Worm (Caenorhabditis elegans) whole organism, L2 larva: ENCODE data around the gene ddl-1.
A peak's percentile ranks its signal among the peaks of the same experiment; 100 is the strongest.

Experiments
- C34F6.9 ChIP-seq: fragments of 150-350 bp; optimal IDR thresholded peaks from 2 replicates; lab custom pipeline; 2014; ENCODE audit warnings: missing biosample characterization, missing genetic modification characterization
- R02D3.7 ChIP-seq: fragments of 150-350 bp; optimal IDR thresholded peaks from 2 replicates; lab custom pipeline; 2014; ENCODE audit warnings: missing biosample characterization, missing genetic modification characterization
- ZK546.5 ChIP-seq: sonication (generic microtip); optimal IDR thresholded peaks from 2 replicates; lab custom pipeline; 2017; ENCODE audit warnings: missing biosample characterization, missing genetic modification characterization
- alr-1 ChIP-seq: fragments of 150-350 bp; optimal IDR thresholded peaks from 2 replicates; lab custom pipeline; 2014; ENCODE audit warnings: missing biosample characterization, missing genetic modification characterization
- ama-1 ChIP-seq: fragments of 150-350 bp; optimal IDR thresholded peaks from 2 replicates; lab custom pipeline; 2018; ENCODE audit warnings: inconsistent platforms
- ceh-16 ChIP-seq: fragments of 150-350 bp; optimal IDR thresholded peaks from 2 replicates; lab custom pipeline; 2014; ENCODE audit warnings: missing biosample characterization, missing genetic modification characterization
- ceh-82 ChIP-seq: fragments of 150-350 bp; optimal IDR thresholded peaks from 2 replicates; lab custom pipeline; 2014; ENCODE audit warnings: missing biosample characterization, missing genetic modification characterization
- dmd-4 ChIP-seq: sonication (generic microtip); optimal IDR thresholded peaks from 2 replicates; lab custom pipeline; 2017; ENCODE audit warnings: missing biosample characterization, missing genetic modification characterization
- egl-27 ChIP-seq: sonication (generic microtip); optimal IDR thresholded peaks from 3 replicates; lab custom pipeline; 2017; ENCODE audit warnings: missing biosample characterization, missing genetic modification reagents, missing genetic modification characterization
- elt-1 ChIP-seq: fragments of 150-350 bp; optimal IDR thresholded peaks from 2 replicates; lab custom pipeline; 2014; ENCODE audit warnings: missing biosample characterization, missing genetic modification characterization
- gmeb-1 ChIP-seq: fragments of 150-350 bp; optimal IDR thresholded peaks from 2 replicates; lab custom pipeline; 2014; ENCODE audit warnings: missing biosample characterization, missing genetic modification characterization
- lin-11 ChIP-seq: fragments of 150-350 bp; sonication (generic microtip); optimal IDR thresholded peaks from 2 replicates; lab custom pipeline; 2014; ENCODE audit warnings: missing biosample characterization, missing genetic modification characterization, inconsistent platforms, mixed read lengths
- lin-39 ChIP-seq: fragments of 150-350 bp; optimal IDR thresholded peaks from 2 replicates; lab custom pipeline; 2014; ENCODE audit warnings: missing biosample characterization, missing genetic modification reagents, missing genetic modification characterization
- lsy-2 ChIP-seq, 2 experiments: fragments of 150-350 bp in 1 of 2; sonication (generic microtip) in 1 of 2; optimal IDR thresholded peaks; 2 replicates each; lab custom pipeline; 2014 to 2017; ENCODE audit warnings: missing biosample characterization in 2 of 2, missing genetic modification characterization in 2 of 2
- mdl-1 ChIP-seq, 2 experiments: fragments of 150-350 bp in 1 of 2; sonication (generic microtip) in 1 of 2; optimal IDR thresholded peaks; 2 replicates each; lab custom pipeline; 2017; ENCODE audit warnings: missing biosample characterization in 2 of 2, missing genetic modification characterization in 2 of 2
- nhr-10 ChIP-seq: sonication (generic microtip); optimal IDR thresholded peaks from 2 replicates; lab custom pipeline; 2017; ENCODE audit warnings: missing biosample characterization, missing genetic modification characterization
- nhr-11 ChIP-seq: fragments of 150-350 bp; optimal IDR thresholded peaks from 2 replicates; lab custom pipeline; 2014; ENCODE audit warnings: missing biosample characterization, missing genetic modification characterization
- nhr-12 ChIP-seq: fragments of 150-350 bp; optimal IDR thresholded peaks from 2 replicates; lab custom pipeline; 2014; ENCODE audit warnings: missing biosample characterization, missing genetic modification characterization
- nhr-129 ChIP-seq: fragments of 150-350 bp; optimal IDR thresholded peaks from 2 replicates; lab custom pipeline; 2014; ENCODE audit warnings: missing biosample characterization, missing genetic modification characterization
- nhr-21 ChIP-seq: fragments of 150-350 bp; optimal IDR thresholded peaks from 2 replicates; lab custom pipeline; 2014; ENCODE audit warnings: missing biosample characterization, missing genetic modification characterization
- nhr-237 ChIP-seq: fragments of 150-350 bp; optimal IDR thresholded peaks from 2 replicates; lab custom pipeline; 2014; ENCODE audit warnings: missing biosample characterization, missing genetic modification characterization
- nhr-25 ChIP-seq: fragments of 150-350 bp; sonication (generic microtip); optimal IDR thresholded peaks from 3 replicates; lab custom pipeline; 2014; ENCODE audit warnings: missing biosample characterization, missing genetic modification characterization
- nhr-6 ChIP-seq: fragments of 150-350 bp; optimal IDR thresholded peaks from 2 replicates; lab custom pipeline; 2014; ENCODE audit warnings: missing biosample characterization, missing genetic modification characterization
- nhr-77 ChIP-seq: fragments of 150-350 bp; optimal IDR thresholded peaks from 2 replicates; lab custom pipeline; 2014; ENCODE audit warnings: missing biosample characterization, missing genetic modification characterization
- peb-1 ChIP-seq: fragments of 150-350 bp; optimal IDR thresholded peaks from 2 replicates; lab custom pipeline; 2014; ENCODE audit warnings: missing biosample characterization, missing genetic modification characterization
- sem-4 ChIP-seq: fragments of 150-350 bp; optimal IDR thresholded peaks from 2 replicates; lab custom pipeline; 2014; ENCODE audit warnings: missing biosample characterization, missing genetic modification reagents, missing genetic modification characterization
- skn-1 ChIP-seq: sonication (generic microtip); optimal IDR thresholded peaks from 2 replicates; lab custom pipeline; 2017; ENCODE audit warnings: missing biosample characterization, missing genetic modification characterization
- sma-3 ChIP-seq: sonication (generic microtip); optimal IDR thresholded peaks from 2 replicates; lab custom pipeline; 2016; ENCODE audit warnings: missing genetic modification reagents, missing genetic modification characterization, missing compliant biosample characterization
- sma-9 ChIP-seq, 2 experiments: fragments of 150-350 bp in 1 of 2; sonication (generic microtip) in 1 of 2; optimal IDR thresholded peaks; 2 replicates each; lab custom pipeline; 2014 to 2016; ENCODE audit warnings: missing genetic modification characterization in 2 of 2, mild to moderate bottlenecking in 1 of 2, missing biosample characterization in 1 of 2, missing compliant biosample characterization in 1 of 2, missing genetic modification reagents in 1 of 2, moderate library complexity in 1 of 2
- snpc-4 ChIP-seq: fragments of 150-350 bp; optimal IDR thresholded peaks from 2 replicates; lab custom pipeline; 2014; ENCODE audit warnings: missing biosample characterization, missing genetic modification characterization
- unc-39 ChIP-seq: fragments of 150-350 bp; optimal IDR thresholded peaks from 2 replicates; lab custom pipeline; 2014; ENCODE audit warnings: missing biosample characterization, missing genetic modification characterization
- unc-55 ChIP-seq: fragments of 150-350 bp; sonication (generic microtip); optimal IDR thresholded peaks from 3 replicates; lab custom pipeline; 2014; ENCODE audit warnings: missing biosample characterization, missing genetic modification reagents, missing genetic modification characterization
- unc-62 ChIP-seq: fragments of 150-350 bp; optimal IDR thresholded peaks from 2 replicates; lab custom pipeline; 2014; ENCODE audit warnings: missing biosample characterization, missing genetic modification reagents, missing genetic modification characterization
- zag-1 ChIP-seq: fragments of 150-350 bp; optimal IDR thresholded peaks from 2 replicates; lab custom pipeline; 2014; ENCODE audit warnings: missing biosample characterization, missing genetic modification characterization
- ztf-1 ChIP-seq: fragments of 200-800 bp; sonication (Bioruptor generic); conservative IDR thresholded peaks from 2 replicates; pipeline ENCODE4 v1.3.6; 2022; ENCODE audit warnings: missing genetic modification characterization, missing compliant biosample characterization
- ztf-11 ChIP-seq: sonication (generic microtip); optimal IDR thresholded peaks from 2 replicates; lab custom pipeline; 2017; ENCODE audit warnings: missing biosample characterization, missing genetic modification characterization

Gene ddl-1

ce11 chrII:5648272-5648671, at the start of gene ddl-1:
Gene ddl-1 (minus strand): TSS chrII:5648372.
- no peak for TF ChIP-seq nhr-77 (tag; lab: Kevin White, UChicago)
- TF ChIP-seq R02D3.7 (tag; lab: Kevin White, UChicago): no peak
- TF ChIP-seq nhr-129 (tag; lab: Kevin White, UChicago): no peak
- TF ChIP-seq nhr-12 (tag; lab: Kevin White, UChicago): no peak

- TF ChIP-seq ceh-82 (no peak), lsy-2 (tag; optimal IDR thresholded peaks at IDR 0.05; lab: Kevin White, UChicago) (no peak), gmeb-1 (tag; lab: Kevin White, UChicago) (no peak), unc-39 (tag; lab: Kevin White, UChicago) (no peak), elt-1 (tag; lab: Kevin White, UChicago) (no peak), R02D3.7 (tag; lab: Kevin White, UChicago) (no peak), lin-39 (no peak), alr-1 (tag; lab: Kevin White, UChicago) (no peak), snpc-4 (tag; lab: Kevin White, UChicago) (no peak)
Measured at ce11 chrII:5697338-5697737, 49.2 kb upstream of the ddl-1 start.

ce11 chrII:5696218-5696617, 48.0 kb upstream of the ddl-1 start:
- TF ChIP-seq nhr-10: no peak
- TF ChIP-seq snpc-4 (tag; lab: Kevin White, UChicago): no peak
- no peak for TF ChIP-seq sem-4 (tag; lab: Kevin White, UChicago)
- TF ChIP-seq sma-3 (GFP tag; lab: Kevin White, UChicago): no peak
- TF ChIP-seq nhr-6 (tag; lab: Kevin White, UChicago): no peak
- no peak for TF ChIP-seq mdl-1 (tag; optimal IDR thresholded peaks at IDR 0.05; lab: Kevin White, UChicago)
- no peak for TF ChIP-seq dmd-4 (tag; lab: Kevin White, UChicago)
- no peak for TF ChIP-seq nhr-21 (tag; lab: Kevin White, UChicago)
- TF ChIP-seq peb-1 (tag; lab: Kevin White, UChicago): no peak
- TF ChIP-seq unc-55 (GFP tag; lab: Kevin White, UChicago): no peak
- no peak for TF ChIP-seq ZK546.5 (tag; lab: Kevin White, UChicago)
- TF ChIP-seq sma-9 (GFP tag; optimal IDR thresholded peaks at IDR 0.05; lab: Kevin White, UChicago): no peak
- TF ChIP-seq sma-9 (tag; optimal IDR thresholded peaks at IDR 0.05; lab: Kevin White, UChicago): no peak
- TF ChIP-seq nhr-11: no peak
- no peak for TF ChIP-seq nhr-77 (tag; lab: Kevin White, UChicago)

ce11 chrII:5694798-5695197, 46.6 kb upstream of the ddl-1 start, which contains the start of gene C25H3.14:
Gene C25H3.14 (plus strand): TSS chrII:5695098.
- TF ChIP-seq nhr-237 (no peak), nhr-25 (tag; lab: Kevin White, UChicago) (no peak), ztf-11 (tag; lab: Kevin White, UChicago) (no peak), unc-62 (no peak), sma-9 (GFP tag; optimal IDR thresholded peaks at IDR 0.05; lab: Kevin White, UChicago) (no peak), sma-9 (tag; optimal IDR thresholded peaks at IDR 0.05; lab: Kevin White, UChicago) (no peak), lin-39 (no peak), ceh-16 (tag; lab: Kevin White, UChicago) (no peak), ztf-1 (GFP tag; lab: Robert Waterston, UW) (no peak), R02D3.7 (tag; lab: Kevin White, UChicago) (no peak), lin-11 (tag; lab: Kevin White, UChicago) (no peak), skn-1 (tag; lab: Kevin White, UChicago) (no peak)

ce11 chrII:5693893-5694292, 45.7 kb upstream of the ddl-1 start, which contains the start of gene C25H3.3:
Gene C25H3.3 (plus strand): TSS chrII:5694193.
- no peak for TF ChIP-seq lin-39

- TF ChIP-seq unc-62 (no peak), unc-39 (tag; lab: Kevin White, UChicago) (no peak), C34F6.9 (peak; percentile 11), ztf-1 (GFP tag; lab: Robert Waterston, UW) (no peak), lsy-2 (tag; optimal IDR thresholded peaks at IDR 0.05; lab: Kevin White, UChicago) (peak in 1 of 2 experiments; percentile 39), ama-1 (lab: Kevin White, UChicago) (no peak), egl-27 (no peak), alr-1 (tag; lab: Kevin White, UChicago) (no peak), zag-1 (tag; lab: Kevin White, UChicago) (no peak), skn-1 (tag; lab: Kevin White, UChicago) (no peak)
- TF ChIP-seq, all 48 proteins: peak for 2
Measured at ce11 chrII:5691216-5691771, 43.1 kb upstream of the ddl-1 start, which contains the start of the genes ndub-5 and eif-2D. Gene ndub-5 (minus strand): TSS chrII:5691353. Gene eif-2D (plus strand): TSS chrII:5691721.
